Fruit fly (Drosophila melanogaster): ENCODE results near the gene Peritrophin-15b.
A peak's percentile ranks its signal among the peaks of the same experiment; 100 is the strongest.

Gene Peritrophin-15b

dm6 chr2L:8376717-8377116 lies 18.0 kb downstream of the Peritrophin-15b start, which contains the start of the genes CG13390 and CG17294 (continued):
- peak; percentile 100 for TF ChIP-seq CG8924 (tag; optimal IDR thresholded peaks at IDR 0.05)
- TF ChIP-seq fd96Cb (tag; optimal IDR thresholded peaks at IDR 0.05), result peak; percentile 100
- TF ChIP-seq Mrtf (GFP tag; IDR thresholded peaks at IDR 0.05), result peak; percentile 99
- TF ChIP-seq Dfd (GFP tag; optimal IDR thresholded peaks at IDR 0.05), result no peak
- TF ChIP-seq CG6175 (GFP tag; IDR thresholded peaks at IDR 0.05), result peak; percentile 99
- peak; percentile 99 for TF ChIP-seq nerfin-1 (tag; optimal IDR thresholded peaks at IDR 0.05)
- peak; percentile 98 for TF ChIP-seq CG10543 (GFP tag; optimal IDR thresholded peaks at IDR 0.05)
- peak; percentile 95 for TF ChIP-seq Jarid2 (GFP tag; optimal IDR thresholded peaks at IDR 0.05)
- peak; percentile 99 for TF ChIP-seq gt (GFP tag; IDR thresholded peaks at IDR 0.05)
- peak; percentile 100 for TF ChIP-seq CoRest (tag; optimal IDR thresholded peaks at IDR 0.05)
- TF ChIP-seq CG9727 (GFP tag; optimal IDR thresholded peaks at IDR 0.05), result peak; percentile 99
- TF ChIP-seq CG7963 (GFP tag; IDR thresholded peaks at IDR 0.05; ENCODE audit: partially characterized antibody), result peak; percentile 58
- TF ChIP-seq pzg (GFP tag; optimal IDR thresholded peaks at IDR 0.05), result peak; percentile 63
- peak; percentile 99 for TF ChIP-seq CG4328 (GFP tag; optimal IDR thresholded peaks at IDR 0.05)
- peak; percentile 99 for TF ChIP-seq CG11093 (GFP tag; IDR thresholded peaks at IDR 0.05)
- TF ChIP-seq exex (tag; optimal IDR thresholded peaks at IDR 0.05), result peak; percentile 98
- TF ChIP-seq B-H2 (GFP tag; optimal IDR thresholded peaks at IDR 0.05), result peak; percentile 99
- peak; percentile 99 for TF ChIP-seq phol (tag; optimal IDR thresholded peaks at IDR 0.05)
- peak; percentile 90 for TF ChIP-seq Ets97D (GFP tag; optimal IDR thresholded peaks at IDR 0.05)
- TF ChIP-seq cg (GFP tag; optimal IDR thresholded peaks at IDR 0.05), result no peak
- TF ChIP-seq rib (GFP tag; IDR thresholded peaks at IDR 0.05), result peak; percentile 100
- peak; percentile 99 for TF ChIP-seq chm (GFP tag; IDR thresholded peaks at IDR 0.05)
- TF ChIP-seq ken (GFP tag; IDR thresholded peaks at IDR 0.05), result peak; percentile 99
- peak; percentile 99 for TF ChIP-seq CG4424 (GFP tag; optimal IDR thresholded peaks at IDR 0.05)
- peak; percentile 96 for TF ChIP-seq CG8281 (tag; optimal IDR thresholded peaks at IDR 0.05)
- peak; percentile 84 for TF ChIP-seq CG8944 (GFP tag; optimal IDR thresholded peaks at IDR 0.05)
- TF ChIP-seq jing (GFP tag; optimal IDR thresholded peaks at IDR 0.05), result peak; percentile 99
- peak; percentile 99 for TF ChIP-seq lbe (GFP tag; optimal IDR thresholded peaks at IDR 0.05)
- peak; percentile 99 for TF ChIP-seq CG6689 (GFP tag; IDR thresholded peaks at IDR 0.05)
- peak; percentile 96 for TF ChIP-seq Camta (GFP tag; optimal IDR thresholded peaks at IDR 0.05)
- peak; percentile 97 for TF ChIP-seq mam (GFP tag; optimal IDR thresholded peaks at IDR 0.05)
- TF ChIP-seq zfh2 (GFP tag; optimal IDR thresholded peaks at IDR 0.05), result peak; percentile 95
- peak; percentile 99 for TF ChIP-seq odd (GFP tag; optimal IDR thresholded peaks at IDR 0.05)
- peak; percentile 98 for TF ChIP-seq org-1 (GFP tag; optimal IDR thresholded peaks at IDR 0.05)
- peak; percentile 98 for TF ChIP-seq CG13123 (GFP tag; optimal IDR thresholded peaks at IDR 0.05)
- peak; percentile 99 for TF ChIP-seq CG12219 (GFP tag; optimal IDR thresholded peaks at IDR 0.05)
- peak; percentile 10 for TF ChIP-seq HmgD (GFP tag; optimal IDR thresholded peaks at IDR 0.05)
- TF ChIP-seq CG2129 (GFP tag; IDR thresholded peaks at IDR 0.05; ENCODE audit: partially characterized antibody), result peak; percentile 51; the same call in 1 of the 2 replicates
- peak; percentile 99 for TF ChIP-seq Taf1 (GFP tag; IDR thresholded peaks at IDR 0.05)
- peak; percentile 71; the same call in 1 of the 2 replicates for TF ChIP-seq inv (GFP tag; IDR thresholded peaks at IDR 0.05; ENCODE audit: partially characterized antibody)
- TF ChIP-seq sisA (GFP tag; IDR thresholded peaks at IDR 0.05), result peak; percentile 100
- peak; percentile 95 for TF ChIP-seq CG8359 (GFP tag; optimal IDR thresholded peaks at IDR 0.05; ENCODE audit: borderline replicate concordance)
- peak; percentile 87 to 95 for TF ChIP-seq chif (GFP tag; optimal IDR thresholded peaks at IDR 0.05)
- peak; percentile 98 for TF ChIP-seq ash1 (GFP tag; optimal IDR thresholded peaks at IDR 0.05)
- TF ChIP-seq CG4820 (GFP tag; optimal IDR thresholded peaks at IDR 0.05), result peak; percentile 98
- TF ChIP-seq cad (GFP tag; optimal IDR thresholded peaks at IDR 0.05), result no peak
- peak; percentile 94 for TF ChIP-seq CG31365 (tag; optimal IDR thresholded peaks at IDR 0.05)
- TF ChIP-seq CG9876 (GFP tag; optimal IDR thresholded peaks at IDR 0.05), result peak; percentile 55
- peak; percentile 99 for TF ChIP-seq CG12155 (GFP tag; optimal IDR thresholded peaks at IDR 0.05)
- peak; percentile 98 for TF ChIP-seq Doc2 (GFP tag; IDR thresholded peaks at IDR 0.05)
- peak; percentile 99 for TF ChIP-seq croc (GFP tag; conservative IDR thresholded peaks at IDR 0.05)
